Worm (Caenorhabditis elegans) whole organism, early embryonic: ENCODE data around the gene aexr-3.

Experiments
- B0310.2 ChIP-seq: sonication (generic microtip); optimal IDR thresholded peaks from 2 replicates; lab custom pipeline; 2016; ENCODE audit warnings: mild to moderate bottlenecking, missing genetic modification characterization, missing compliant biosample characterization
- F13C5.2 ChIP-seq: sonication (generic microtip); optimal IDR thresholded peaks from 2 replicates; lab custom pipeline; 2017; ENCODE audit warnings: mild to moderate bottlenecking, missing genetic modification characterization, inconsistent platforms, missing compliant biosample characterization
- aly-1 ChIP-seq: sonication (generic microtip); optimal IDR thresholded peaks from 2 replicates; lab custom pipeline; 2016; ENCODE audit warnings: missing genetic modification characterization, missing compliant biosample characterization
- ama-1 ChIP-seq: fragments of 150-350 bp; optimal IDR thresholded peaks from 2 replicates; lab custom pipeline; 2014
- ceh-13 ChIP-seq: fragments of 200-800 bp; sonication (Bioruptor generic); optimal IDR thresholded peaks from 2 replicates; lab custom pipeline; 2018; ENCODE audit warnings: mild to moderate bottlenecking, missing genetic modification characterization, missing compliant biosample characterization
- ceh-36 ChIP-seq: sonication (generic microtip); optimal IDR thresholded peaks from 2 replicates; lab custom pipeline; 2016; ENCODE audit warnings: missing genetic modification characterization, inconsistent platforms, missing compliant biosample characterization
- ets-7 ChIP-seq: sonication (generic microtip); optimal IDR thresholded peaks from 2 replicates; lab custom pipeline; 2016; ENCODE audit warnings: missing genotype, missing genetic modification characterization, missing compliant biosample characterization
- flt-1 ChIP-seq: fragments of 200-800 bp; sonication (Bioruptor generic); IDR thresholded peaks from 2 replicates; pipeline ENCODE4 v1.3.6; 2022; ENCODE audit warnings: missing genetic modification characterization, missing compliant biosample characterization
- hmbx-1 ChIP-seq: sonication (generic microtip); optimal IDR thresholded peaks from 2 replicates; lab custom pipeline; 2016; ENCODE audit warnings: mild to moderate bottlenecking, missing genetic modification characterization, missing compliant biosample characterization
- hmg-4 ChIP-seq: fragments of 200-800 bp; sonication (Bioruptor generic); optimal IDR thresholded peaks from 2 replicates; lab custom pipeline; 2018; ENCODE audit warnings: mild to moderate bottlenecking, missing genetic modification characterization, missing compliant biosample characterization
- hnd-1 ChIP-seq: sonication (generic microtip); optimal IDR thresholded peaks from 2 replicates; lab custom pipeline; 2016; ENCODE audit warnings: missing genetic modification characterization, missing compliant biosample characterization
- pes-1 ChIP-seq: fragments of 200-800 bp; sonication (Bioruptor generic); IDR thresholded peaks from 2 replicates; pipeline ENCODE4 v1.3.6; 2022; ENCODE audit warnings: missing genetic modification reagents, missing genetic modification characterization, missing compliant biosample characterization
- scrt-1 ChIP-seq: fragments of 200-800 bp; sonication (Bioruptor generic); IDR thresholded peaks from 2 replicates; pipeline ENCODE4 v1.3.6; 2022; ENCODE audit warnings: missing genetic modification characterization, missing compliant biosample characterization
- sea-1 ChIP-seq: fragments of 200-800 bp; sonication (Bioruptor generic); conservative IDR thresholded peaks from 2 replicates; pipeline ENCODE4 v1.3.6; 2022; ENCODE audit warnings: missing genetic modification characterization, missing compliant biosample characterization
- tbx-11 ChIP-seq: fragments of 200-800 bp; sonication (Bioruptor generic); IDR thresholded peaks from 2 replicates; pipeline ENCODE4 v1.3.6; 2022; ENCODE audit warnings: missing genetic modification characterization, missing compliant biosample characterization
- tbx-37 ChIP-seq: fragments of 200-800 bp; sonication (Bioruptor generic); conservative IDR thresholded peaks from 2 replicates; pipeline ENCODE4 v1.3.6; 2022; ENCODE audit warnings: missing genetic modification reagents, missing genetic modification characterization, missing compliant biosample characterization
- tra-4 ChIP-seq: sonication (generic microtip); optimal IDR thresholded peaks from 2 replicates; lab custom pipeline; 2017; ENCODE audit warnings: missing genetic modification characterization, missing compliant biosample characterization

aexr-3 gene

ce11 chrX:8945011-8945410 lies 16.0 kb downstream of the aexr-3 start:
- no peak for TF ChIP-seq F13C5.2 (tag; lab: Kevin White, UChicago)
- no peak for TF ChIP-seq B0310.2
- TF ChIP-seq hnd-1, result no peak
- TF ChIP-seq aly-1 (tag; lab: Kevin White, UChicago), result no peak

DNA sequence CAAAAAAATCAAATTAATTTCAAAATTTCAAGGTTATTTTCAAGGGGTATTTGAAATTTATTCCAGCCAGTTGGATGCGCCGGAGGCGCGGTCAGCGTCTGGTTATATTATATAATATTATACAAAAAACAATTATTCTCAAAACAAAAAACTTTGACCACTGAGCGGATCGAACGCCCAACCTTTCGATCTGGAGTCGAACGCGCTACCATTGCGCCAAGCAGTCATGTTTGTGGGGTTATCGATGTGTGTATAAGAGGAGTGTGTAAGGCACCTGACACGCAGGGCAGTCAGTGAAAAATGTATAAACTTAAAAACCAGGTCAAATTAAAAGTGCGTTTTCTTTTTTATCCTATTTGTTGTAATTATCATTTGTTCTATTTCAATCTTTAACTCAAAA lies 16.9 kb downstream of the aexr-3 start:
- TF ChIP-seq tbx-37 (GFP tag; lab: Robert Waterston, UW), result peak; percentile 68; the same call in 1 of the 2 replicates
- TF ChIP-seq ama-1, result no peak
- peak; percentile 65; the same call in 1 of the 2 replicates for TF ChIP-seq flt-1
- peak; percentile 87 for TF ChIP-seq pes-1
- no peak for TF ChIP-seq ceh-13 (GFP tag; lab: Kevin White, UChicago)
- no peak for TF ChIP-seq hmbx-1 (tag; lab: Kevin White, UChicago)
- no peak for TF ChIP-seq F13C5.2 (tag; lab: Kevin White, UChicago)
- TF ChIP-seq hnd-1, result peak; percentile 15
- peak; percentile 34 for TF ChIP-seq ceh-36 (tag; lab: Kevin White, UChicago)
- 0 out of 2 replicates have a peak, but pooled peaks have one; percentile 9 for TF ChIP-seq sea-1
- TF ChIP-seq tbx-11, result peak; percentile 86
- TF ChIP-seq B0310.2, result no peak
- TF ChIP-seq ets-7 (tag; lab: Kevin White, UChicago), result no peak
- TF ChIP-seq tra-4 (tag; lab: Kevin White, UChicago), result no peak
- TF ChIP-seq hmg-4 (GFP tag; lab: Kevin White, UChicago), result peak; percentile 37
- no peak for TF ChIP-seq aly-1 (tag; lab: Kevin White, UChicago)
- TF ChIP-seq scrt-1 (GFP tag; lab: Robert Waterston, UW), result peak; percentile 78

DNA sequence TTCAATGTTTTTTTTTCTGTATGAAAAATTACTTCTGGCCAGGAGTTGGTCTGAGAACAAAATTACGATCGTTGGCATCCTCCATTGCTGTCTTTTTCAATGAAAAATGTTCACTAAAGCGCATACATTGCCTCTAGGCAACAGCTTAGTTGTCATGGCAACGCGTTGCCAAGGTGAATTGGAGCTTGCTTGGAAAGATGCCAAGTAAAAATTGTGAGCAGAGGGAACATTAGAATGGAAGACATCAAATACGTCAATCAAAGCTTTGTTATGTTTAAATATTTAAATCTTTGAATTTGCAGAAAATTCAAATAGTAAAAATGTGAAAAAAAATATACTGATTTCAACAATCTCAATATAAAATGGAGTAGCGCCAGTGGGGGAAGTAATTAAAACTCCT lies 20.9 kb downstream of the aexr-3 start, which contains the start of gene dylt-2:
TSS of gene dylt-2 (minus strand) at position 101 of the 400 bp plus-strand sequence.
- TF ChIP-seq ceh-36 (tag; lab: Kevin White, UChicago) (no peak), hmbx-1 (tag; lab: Kevin White, UChicago) (no peak), aly-1 (tag; lab: Kevin White, UChicago) (no peak), pes-1 (no peak), B0310.2 (no peak), tra-4 (tag; lab: Kevin White, UChicago) (no peak), scrt-1 (GFP tag; lab: Robert Waterston, UW) (no peak), ets-7 (tag; lab: Kevin White, UChicago) (no peak), ama-1 (no peak), hnd-1 (no peak), sea-1 (no peak), ceh-13 (GFP tag; lab: Kevin White, UChicago) (no peak)

ce11 chrX:8939389-8939788 lies 21.6 kb downstream of the aexr-3 start:
- TF ChIP-seq sea-1, result no peak
- no peak for TF ChIP-seq ama-1
- no peak for TF ChIP-seq tra-4 (tag; lab: Kevin White, UChicago)
- no peak for TF ChIP-seq tbx-37 (GFP tag; lab: Robert Waterston, UW)
- TF ChIP-seq ceh-13 (GFP tag; lab: Kevin White, UChicago), result no peak
- TF ChIP-seq flt-1, result no peak
- TF ChIP-seq scrt-1 (GFP tag; lab: Robert Waterston, UW), result no peak
- no peak for TF ChIP-seq hnd-1
- TF ChIP-seq hmbx-1 (tag; lab: Kevin White, UChicago), result no peak
- TF ChIP-seq hmg-4 (GFP tag; lab: Kevin White, UChicago), result no peak
- no peak for TF ChIP-seq pes-1
- no peak for TF ChIP-seq F13C5.2 (tag; lab: Kevin White, UChicago)

DNA sequence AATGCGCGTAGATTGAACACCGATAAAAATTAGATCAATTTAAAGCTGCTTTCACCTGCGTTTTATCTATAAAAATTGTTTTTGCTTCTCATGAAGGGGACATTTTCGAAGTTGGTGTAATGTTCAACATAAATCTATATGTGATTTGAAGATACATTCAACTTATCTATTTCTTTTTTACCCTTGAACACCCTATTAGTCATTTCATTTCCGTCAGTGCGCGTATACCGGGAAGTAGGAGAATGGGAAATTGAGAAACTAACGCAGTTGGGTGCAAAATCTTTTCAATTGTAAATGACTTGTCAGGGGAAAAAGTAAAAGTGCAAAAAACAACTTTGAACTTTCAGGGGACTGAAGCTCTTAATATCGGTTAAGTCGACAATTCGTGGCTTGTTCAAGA lies 26.0 kb downstream of the aexr-3 start:
- TF ChIP-seq B0310.2, result no peak
- TF ChIP-seq F13C5.2 (tag; lab: Kevin White, UChicago), result no peak
- TF ChIP-seq pes-1, result no peak
- TF ChIP-seq hmbx-1 (tag; lab: Kevin White, UChicago), result no peak
- TF ChIP-seq tbx-37 (GFP tag; lab: Robert Waterston, UW), result no peak
- TF ChIP-seq hmg-4 (GFP tag; lab: Kevin White, UChicago), result no peak
- TF ChIP-seq scrt-1 (GFP tag; lab: Robert Waterston, UW), result no peak
- TF ChIP-seq aly-1 (tag; lab: Kevin White, UChicago), result no peak
- no peak for TF ChIP-seq sea-1
- no peak for TF ChIP-seq tra-4 (tag; lab: Kevin White, UChicago)
- TF ChIP-seq hnd-1, result no peak
- no peak for TF ChIP-seq ama-1
- no peak for TF ChIP-seq tbx-11

DNA sequence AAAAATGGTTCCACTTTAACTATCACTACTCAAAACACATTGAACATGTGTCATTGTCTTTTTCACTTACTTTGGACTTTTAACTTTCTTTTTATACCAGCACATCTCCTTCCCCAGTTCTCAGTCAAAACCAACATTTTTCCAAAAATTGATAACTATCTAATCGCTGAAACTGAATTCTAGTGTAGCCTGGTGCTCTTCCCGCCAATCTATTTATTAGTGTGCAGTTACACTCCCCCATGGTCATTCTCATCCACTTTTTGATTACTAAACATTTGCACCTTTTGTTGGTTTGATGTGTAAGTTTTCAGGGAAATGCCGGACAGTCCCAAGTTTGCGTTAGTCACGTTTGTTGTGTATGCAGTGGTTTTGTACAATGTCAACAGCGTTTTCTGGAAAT lies 26.7 kb downstream of the aexr-3 start:
- TF ChIP-seq tbx-11, result no peak
- TF ChIP-seq pes-1, result no peak
- TF ChIP-seq aly-1 (tag; lab: Kevin White, UChicago), result no peak
- TF ChIP-seq ceh-13 (GFP tag; lab: Kevin White, UChicago), result no peak
- TF ChIP-seq ceh-36 (tag; lab: Kevin White, UChicago), result no peak
- TF ChIP-seq hmbx-1 (tag; lab: Kevin White, UChicago), result no peak
- TF ChIP-seq F13C5.2 (tag; lab: Kevin White, UChicago), result no peak
- no peak for TF ChIP-seq ets-7 (tag; lab: Kevin White, UChicago)
- TF ChIP-seq scrt-1 (GFP tag; lab: Robert Waterston, UW), result no peak
- no peak for TF ChIP-seq tbx-37 (GFP tag; lab: Robert Waterston, UW)
- TF ChIP-seq hnd-1, result no peak
- no peak for TF ChIP-seq sea-1
- no peak for TF ChIP-seq B0310.2
- no peak for TF ChIP-seq flt-1
- no peak for TF ChIP-seq ama-1

DNA sequence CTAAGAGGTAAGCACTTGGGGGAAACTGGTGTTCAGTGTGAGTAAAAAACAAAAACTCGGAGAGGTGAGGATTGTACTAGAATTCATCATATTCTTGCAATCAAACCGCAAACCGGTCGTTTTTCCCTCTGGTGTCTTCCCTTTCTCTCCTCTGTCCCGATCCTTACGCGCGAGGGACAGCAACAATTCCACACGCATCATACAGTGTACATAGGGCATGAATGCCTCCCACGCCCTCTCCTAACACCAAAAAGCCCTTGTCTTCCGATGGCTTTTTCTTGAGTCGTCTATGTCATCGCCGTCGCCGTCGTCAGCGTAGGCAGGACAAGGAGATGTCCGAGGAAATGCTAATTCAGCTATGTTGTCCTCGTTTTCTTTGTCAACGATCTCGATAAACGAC lies 27.5 kb downstream of the aexr-3 start:
- no peak for TF ChIP-seq tra-4 (tag; lab: Kevin White, UChicago)

DNA sequence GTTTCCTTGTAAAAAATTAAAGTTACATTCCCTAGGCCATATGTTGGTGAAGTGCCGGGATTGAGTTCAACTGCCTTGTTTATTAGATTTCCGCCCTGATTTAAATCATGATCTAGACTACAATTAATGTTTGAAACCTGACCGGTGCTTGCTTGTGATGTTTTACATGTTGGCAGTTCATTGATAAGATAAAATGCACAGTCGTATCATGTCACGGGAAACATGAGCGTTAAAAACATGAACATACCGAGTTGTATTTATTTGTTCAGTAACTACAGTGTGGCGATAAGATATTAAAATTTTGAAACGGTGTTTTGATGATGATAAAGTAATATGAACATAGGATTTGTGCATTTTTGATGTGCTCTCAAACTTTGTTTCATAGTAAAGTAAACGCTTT lies 28.6 kb downstream of the aexr-3 start:
- TF ChIP-seq tbx-11, result no peak
- no peak for TF ChIP-seq B0310.2
- TF ChIP-seq ama-1, result no peak
- TF ChIP-seq ets-7 (tag; lab: Kevin White, UChicago), result no peak
- no peak for TF ChIP-seq aly-1 (tag; lab: Kevin White, UChicago)
- no peak for TF ChIP-seq scrt-1 (GFP tag; lab: Robert Waterston, UW)
- TF ChIP-seq ceh-13 (GFP tag; lab: Kevin White, UChicago), result no peak
- no peak for TF ChIP-seq tra-4 (tag; lab: Kevin White, UChicago)
- no peak for TF ChIP-seq hnd-1
- TF ChIP-seq flt-1, result no peak
- no peak for TF ChIP-seq tbx-37 (GFP tag; lab: Robert Waterston, UW)
- TF ChIP-seq F13C5.2 (tag; lab: Kevin White, UChicago), result no peak
- no peak for TF ChIP-seq hmg-4 (GFP tag; lab: Kevin White, UChicago)
